Worm (Caenorhabditis elegans) whole organism, young adult: ENCODE results near the gene F17C11.26.

Experiments
- C17E4.6 ChIP-seq: fragments of 200-800 bp; sonication (Bioruptor generic); IDR thresholded peaks from 2 replicates; pipeline ENCODE4 v1.3.6; 2022; ENCODE audit warnings: missing genetic modification reagents, missing genetic modification characterization, missing compliant biosample characterization
- F10E7.11 ChIP-seq: sonication (generic microtip); optimal IDR thresholded peaks from 2 replicates; lab custom pipeline; 2017; ENCODE audit warnings: mild to moderate bottlenecking, missing genetic modification characterization, moderate library complexity, missing compliant biosample characterization
- dpff-1 ChIP-seq: sonication (generic microtip); optimal IDR thresholded peaks from 2 replicates; lab custom pipeline; 2017; ENCODE audit warnings: mild to moderate bottlenecking, missing genetic modification characterization, missing compliant biosample characterization
- dpl-1 ChIP-seq: fragments of 150-350 bp; optimal IDR thresholded peaks from 2 replicates; lab custom pipeline; 2014; ENCODE audit warnings: missing biosample characterization, missing genetic modification reagents, missing genetic modification characterization
- hlh-12 ChIP-seq: sonication (generic microtip); optimal IDR thresholded peaks from 2 replicates; lab custom pipeline; 2016; ENCODE audit warnings: missing genetic modification characterization, missing compliant biosample characterization
- madf-6 ChIP-seq: fragments of 200-800 bp; sonication (Bioruptor generic); IDR thresholded peaks from 2 replicates; pipeline ENCODE4 v1.3.6; 2022; ENCODE audit warnings: missing genetic modification reagents, missing genetic modification characterization, missing compliant biosample characterization
- nfyb-1 ChIP-seq: fragments of 200-800 bp; sonication (Bioruptor generic); IDR thresholded peaks from 2 replicates; pipeline ENCODE4 v1.3.6; 2022; ENCODE audit warnings: missing genetic modification reagents, missing genetic modification characterization, missing compliant biosample characterization
- unc-62 ChIP-seq: fragments of 150-350 bp; optimal IDR thresholded peaks from 2 replicates; lab custom pipeline; 2014; ENCODE audit warnings: missing biosample characterization, missing genetic modification reagents, missing genetic modification characterization
- xnd-1 ChIP-seq: sonication (generic microtip); optimal IDR thresholded peaks from 2 replicates; lab custom pipeline; 2016; ENCODE audit warnings: missing genotype, missing genetic modification reagents, missing genetic modification characterization, missing compliant biosample characterization

- TF ChIP-seq dpff-1 (no peak), unc-62 (GFP tag; lab: Kevin White, UChicago) (no peak), xnd-1 (tag; lab: Kevin White, UChicago) (no peak), madf-6 (GFP tag; lab: Robert Waterston, UW) (no peak), dpl-1 (no peak), F10E7.11 (no peak), C17E4.6 (no peak), nfyb-1 (GFP tag; lab: Robert Waterston, UW) (no peak), hlh-12 (tag; lab: Kevin White, UChicago) (no peak)
Measured at ce11 chrV:10897106-10897171, 44.3 kb upstream of the F17C11.26 start, which contains the start of gene sec-61.G.
